Fruit fly (Drosophila melanogaster): ENCODE data around the gene Adi1.

Adi1 gene

DNA sequence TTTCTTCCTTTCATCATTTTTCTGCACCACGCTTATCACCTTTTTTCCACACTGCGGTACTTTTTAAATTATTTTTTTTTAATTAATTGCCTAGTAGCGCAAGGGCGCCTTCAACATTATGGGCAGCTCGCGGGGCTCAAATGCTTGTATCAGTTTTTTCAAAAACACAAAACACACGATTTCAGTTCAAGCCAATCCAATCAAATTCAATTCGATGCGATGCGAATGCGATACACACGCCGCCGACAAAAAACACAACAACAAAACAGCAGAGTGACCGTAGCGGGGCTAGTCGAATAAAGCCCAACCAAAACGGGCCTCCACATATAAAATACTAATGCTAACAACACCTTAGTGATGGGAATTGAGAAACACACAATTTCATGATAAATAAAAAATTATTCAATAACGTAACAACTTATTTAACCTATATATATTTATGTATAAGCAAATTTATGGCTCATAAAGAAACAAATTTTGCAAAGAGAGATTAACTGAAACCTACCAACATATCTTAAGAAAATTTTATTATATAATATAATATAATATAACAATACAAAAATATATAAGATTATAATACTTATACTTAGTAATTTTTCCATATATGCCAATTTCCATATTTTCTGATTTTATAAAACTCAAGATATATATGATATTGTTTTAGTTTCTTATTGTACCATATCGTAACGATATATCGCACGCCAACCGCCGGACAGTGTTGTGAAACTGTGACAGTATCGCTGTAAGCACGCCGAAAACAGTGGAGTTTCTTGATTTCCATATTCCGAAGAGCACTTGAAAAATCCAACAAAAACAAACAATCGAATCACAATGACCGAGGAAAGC, 2.2 kb upstream of the Adi1 start, which contains the start of the genes CG32066 and CG8003 (continued):
- TF ChIP-seq CG11696 (GFP tag; IDR thresholded peaks at IDR 0.05) = no peak
- peak; percentile 12 for TF ChIP-seq YL-1 (GFP tag; optimal IDR thresholded peaks at IDR 0.05)
- TF ChIP-seq MBD-R2 (GFP tag; IDR thresholded peaks at IDR 0.05) = peak; percentile 61
- TF ChIP-seq fd64A (GFP tag; optimal IDR thresholded peaks at IDR 0.05) = no peak
- peak; percentile 74 for TF ChIP-seq CG9932 (GFP tag; IDR thresholded peaks at IDR 0.05)
- TF ChIP-seq NfI (GFP tag; optimal IDR thresholded peaks at IDR 0.05) = peak; percentile 42
- no peak for TF ChIP-seq Hr39 (optimal IDR thresholded peaks at IDR 0.05)
- TF ChIP-seq eve (GFP tag; optimal IDR thresholded peaks at IDR 0.05) = peak in 1 of 2 experiments; percentile 70
- TF ChIP-seq klu (GFP tag; IDR thresholded peaks at IDR 0.05) = no peak
- no peak; the same call in 1 of the 2 replicates for TF ChIP-seq H2.0 (GFP tag; IDR thresholded peaks at IDR 0.05)
- no peak for TF ChIP-seq al (GFP tag; IDR thresholded peaks at IDR 0.05)
- no peak for TF ChIP-seq Adf1 (GFP tag; IDR thresholded peaks at IDR 0.05)
- no peak for TF ChIP-seq slou (GFP tag; optimal IDR thresholded peaks at IDR 0.05)
- TF ChIP-seq CG12299 (tag; optimal IDR thresholded peaks at IDR 0.05) = peak; percentile 45
- no peak for TF ChIP-seq lov (optimal IDR thresholded peaks at IDR 0.05)
- TF ChIP-seq lov (GFP tag; IDR thresholded peaks at IDR 0.05) = no peak
- no peak for TF ChIP-seq CG1233 (GFP tag; optimal IDR thresholded peaks at IDR 0.05)
- TF ChIP-seq CG10321 (GFP tag; IDR thresholded peaks at IDR 0.05) = no peak; the same call in 1 of the 2 replicates
- TF ChIP-seq dati (GFP tag; IDR thresholded peaks at IDR 0.05) = no peak
- TF ChIP-seq CG17912 (GFP tag; optimal IDR thresholded peaks at IDR 0.05) = no peak
- peak; percentile 12 for TF ChIP-seq ind (GFP tag; optimal IDR thresholded peaks at IDR 0.05)
- no peak for TF ChIP-seq corto (GFP tag; optimal IDR thresholded peaks at IDR 0.05)
- TF ChIP-seq slp2 (GFP tag; optimal IDR thresholded peaks at IDR 0.05) = peak; percentile 20
- TF ChIP-seq CG15696 (tag; optimal IDR thresholded peaks at IDR 0.05) = peak; percentile 32
- TF ChIP-seq Doc2 (GFP tag; IDR thresholded peaks at IDR 0.05) = no peak
- TF ChIP-seq CG4730 (GFP tag; IDR thresholded peaks at IDR 0.05) = no peak
- TF ChIP-seq Hmr (GFP tag; optimal IDR thresholded peaks at IDR 0.05) = peak; percentile 16
- TF ChIP-seq ac (GFP tag; optimal IDR thresholded peaks at IDR 0.05) = peak; percentile 17
- TF ChIP-seq hkb (optimal IDR thresholded peaks at IDR 0.05) = no peak
- TF ChIP-seq hkb (GFP tag; IDR thresholded peaks at IDR 0.05) = 0 out of 2 replicates have a peak, but pooled peaks have one; percentile 35
- peak; percentile 89 for TF ChIP-seq Ets65A (GFP tag)
- no peak for TF ChIP-seq Camta (GFP tag; optimal IDR thresholded peaks at IDR 0.05)
- TF ChIP-seq tap (tag; optimal IDR thresholded peaks at IDR 0.05) = no peak
- peak; percentile 10 for TF ChIP-seq kni (GFP tag; optimal IDR thresholded peaks at IDR 0.05)
- TF ChIP-seq CG13287 (GFP tag; IDR thresholded peaks at IDR 0.05; ENCODE audit: partially characterized antibody) = peak; percentile 90
- TF ChIP-seq danr (GFP tag; IDR thresholded peaks at IDR 0.05) = no peak
- no peak for TF ChIP-seq tup (GFP tag; optimal IDR thresholded peaks at IDR 0.05)
- TF ChIP-seq Fer1 (GFP tag; optimal IDR thresholded peaks at IDR 0.05) = peak; percentile 68
- TF ChIP-seq CG10654 (GFP tag; optimal IDR thresholded peaks at IDR 0.05) = no peak
- TF ChIP-seq CG30020 (tag; optimal IDR thresholded peaks at IDR 0.05) = peak; percentile 60
- peak; percentile 38 for TF ChIP-seq CG8290 (GFP tag; optimal IDR thresholded peaks at IDR 0.05)
- peak in 1 of 2 experiments; percentile 78 for TF ChIP-seq CG8290 (tag; optimal IDR thresholded peaks at IDR 0.05)
- TF ChIP-seq shn (GFP tag; optimal IDR thresholded peaks at IDR 0.05) = no peak
- TF ChIP-seq Rx (GFP tag; IDR thresholded peaks at IDR 0.05) = no peak
- TF ChIP-seq CG6765 (GFP tag; optimal IDR thresholded peaks at IDR 0.05) = peak; percentile 50
- no peak for TF ChIP-seq CG16779 (GFP tag; IDR thresholded peaks at IDR 0.05)
- peak; percentile 31 to 41 for TF ChIP-seq bsh (GFP tag; optimal IDR thresholded peaks at IDR 0.05)
- no peak for TF ChIP-seq p53 (GFP tag; optimal IDR thresholded peaks at IDR 0.05)
- peak; percentile 57 for TF ChIP-seq CG15514 (GFP tag; optimal IDR thresholded peaks at IDR 0.05)
- no peak for TF ChIP-seq CG6175 (GFP tag; IDR thresholded peaks at IDR 0.05)
- TF ChIP-seq CG11504 (tag; optimal IDR thresholded peaks at IDR 0.05) = peak; percentile 50
